Worm (Caenorhabditis elegans): ENCODE results near the gene spsb-1.

ce11 chrII:15190971-15191370 is 5.6 kb upstream of the spsb-1 start:
- TF ChIP-seq tbx-2 (tag; optimal IDR thresholded peaks at IDR 0.05): no peak
- no peak for TF ChIP-seq lin-13 (GFP tag; optimal IDR thresholded peaks at IDR 0.05)
- TF ChIP-seq nhr-12 (tag; optimal IDR thresholded peaks at IDR 0.05): no peak

Data from whole organism, L1 larva.